Worm (Caenorhabditis elegans) whole organism, L2 larva: ENCODE measurements around the gene ttc-39B.

Experiments used
- dmd-4 ChIP-seq: sonication (generic microtip); optimal IDR thresholded peaks from 2 replicates; lab custom pipeline; 2017; ENCODE audit warnings: missing biosample characterization, missing genetic modification characterization
- mdl-1 ChIP-seq, 2 experiments: fragments of 150-350 bp in 1 of 2; sonication (generic microtip) in 1 of 2; optimal IDR thresholded peaks; 2 replicates each; lab custom pipeline; 2017; ENCODE audit warnings: missing biosample characterization in 2 of 2, missing genetic modification characterization in 2 of 2

ce11 chrII:6380866-6381265, 47.1 kb upstream of the ttc-39B start, which contains the start of gene F58F12.12:
- TF ChIP-seq dmd-4 (tag; lab: Kevin White, UChicago) (no peak), mdl-1 (tag; optimal IDR thresholded peaks at IDR 0.05; lab: Kevin White, UChicago) (no peak)
